Worm (Caenorhabditis elegans) whole organism, L2 larva: Measurements from ENCODE around the gene K03A11.4.

ENCODE experiments used
- F13H6.1 ChIP-seq: sonication (generic microtip); optimal IDR thresholded peaks from 2 replicates; lab custom pipeline; 2016; ENCODE audit warnings: missing genetic modification characterization, missing compliant biosample characterization
- R02D3.7 ChIP-seq: fragments of 150-350 bp; optimal IDR thresholded peaks from 2 replicates; lab custom pipeline; 2014; ENCODE audit warnings: missing biosample characterization, missing genetic modification characterization
- Y55F3AM.14 ChIP-seq: fragments of 200-800 bp; sonication (Bioruptor generic); optimal IDR thresholded peaks from 2 replicates; lab custom pipeline; 2018; ENCODE audit warnings: mild to moderate bottlenecking, missing genetic modification characterization, missing compliant biosample characterization
- ama-1 ChIP-seq: fragments of 150-350 bp; optimal IDR thresholded peaks from 2 replicates; lab custom pipeline; 2018; ENCODE audit warnings: inconsistent platforms
- blmp-1 ChIP-seq: sonication (generic microtip); optimal IDR thresholded peaks from 2 replicates; lab custom pipeline; 2017; ENCODE audit warnings: missing genetic modification characterization, mild to moderate bottlenecking, missing compliant biosample characterization, antibody characterized with exemption, moderate library complexity; ENCODE audit not compliant: insufficient read depth
- ceh-16 ChIP-seq: fragments of 150-350 bp; optimal IDR thresholded peaks from 2 replicates; lab custom pipeline; 2014; ENCODE audit warnings: missing biosample characterization, missing genetic modification characterization
- crh-2 ChIP-seq: sonication (generic microtip); optimal IDR thresholded peaks from 2 replicates; lab custom pipeline; 2017; ENCODE audit warnings: missing biosample characterization, missing genetic modification characterization
- dmd-4 ChIP-seq: sonication (generic microtip); optimal IDR thresholded peaks from 2 replicates; lab custom pipeline; 2017; ENCODE audit warnings: missing biosample characterization, missing genetic modification characterization
- egl-27 ChIP-seq: sonication (generic microtip); optimal IDR thresholded peaks from 3 replicates; lab custom pipeline; 2017; ENCODE audit warnings: missing biosample characterization, missing genetic modification reagents, missing genetic modification characterization
- elt-1 ChIP-seq: fragments of 150-350 bp; optimal IDR thresholded peaks from 2 replicates; lab custom pipeline; 2014; ENCODE audit warnings: missing biosample characterization, missing genetic modification characterization
- elt-3 ChIP-seq: sonication (generic microtip); optimal IDR thresholded peaks from 2 replicates; lab custom pipeline; 2017; ENCODE audit warnings: missing biosample characterization, missing genetic modification characterization
- fos-1 ChIP-seq: fragments of 150-350 bp; optimal IDR thresholded peaks from 2 replicates; lab custom pipeline; 2014; ENCODE audit warnings: missing biosample characterization, missing genetic modification characterization
- gmeb-1 ChIP-seq: fragments of 150-350 bp; optimal IDR thresholded peaks from 2 replicates; lab custom pipeline; 2014; ENCODE audit warnings: missing biosample characterization, missing genetic modification characterization
- lin-11 ChIP-seq: fragments of 150-350 bp; sonication (generic microtip); optimal IDR thresholded peaks from 2 replicates; lab custom pipeline; 2014; ENCODE audit warnings: missing biosample characterization, missing genetic modification characterization, inconsistent platforms, mixed read lengths
- lin-13 ChIP-seq: fragments of 150-350 bp; optimal IDR thresholded peaks from 2 replicates; lab custom pipeline; 2014; ENCODE audit warnings: missing biosample characterization, missing genetic modification reagents, missing genetic modification characterization
- lin-39 ChIP-seq: fragments of 150-350 bp; optimal IDR thresholded peaks from 2 replicates; lab custom pipeline; 2014; ENCODE audit warnings: missing biosample characterization, missing genetic modification reagents, missing genetic modification characterization
- lsy-2 ChIP-seq, 2 experiments: fragments of 150-350 bp in 1 of 2; sonication (generic microtip) in 1 of 2; optimal IDR thresholded peaks; 2 replicates each; lab custom pipeline; 2014 to 2017; ENCODE audit warnings: missing biosample characterization in 2 of 2, missing genetic modification characterization in 2 of 2
- nhr-12 ChIP-seq: fragments of 150-350 bp; optimal IDR thresholded peaks from 2 replicates; lab custom pipeline; 2014; ENCODE audit warnings: missing biosample characterization, missing genetic modification characterization
- nhr-129 ChIP-seq: fragments of 150-350 bp; optimal IDR thresholded peaks from 2 replicates; lab custom pipeline; 2014; ENCODE audit warnings: missing biosample characterization, missing genetic modification characterization
- nhr-21 ChIP-seq: fragments of 150-350 bp; optimal IDR thresholded peaks from 2 replicates; lab custom pipeline; 2014; ENCODE audit warnings: missing biosample characterization, missing genetic modification characterization
- nhr-23 ChIP-seq: fragments of 150-350 bp; optimal IDR thresholded peaks from 2 replicates; lab custom pipeline; 2014; ENCODE audit warnings: missing biosample characterization, missing genetic modification reagents, missing genetic modification characterization
- peb-1 ChIP-seq: fragments of 150-350 bp; optimal IDR thresholded peaks from 2 replicates; lab custom pipeline; 2014; ENCODE audit warnings: missing biosample characterization, missing genetic modification characterization
- sem-4 ChIP-seq: fragments of 150-350 bp; optimal IDR thresholded peaks from 2 replicates; lab custom pipeline; 2014; ENCODE audit warnings: missing biosample characterization, missing genetic modification reagents, missing genetic modification characterization
- sma-9 ChIP-seq, 2 experiments: fragments of 150-350 bp in 1 of 2; sonication (generic microtip) in 1 of 2; optimal IDR thresholded peaks; 2 replicates each; lab custom pipeline; 2014 to 2016; ENCODE audit warnings: missing genetic modification characterization in 2 of 2, mild to moderate bottlenecking in 1 of 2, missing biosample characterization in 1 of 2, missing compliant biosample characterization in 1 of 2, missing genetic modification reagents in 1 of 2, moderate library complexity in 1 of 2
- snpc-4 ChIP-seq: fragments of 150-350 bp; optimal IDR thresholded peaks from 2 replicates; lab custom pipeline; 2014; ENCODE audit warnings: missing biosample characterization, missing genetic modification characterization
- unc-39 ChIP-seq: fragments of 150-350 bp; optimal IDR thresholded peaks from 2 replicates; lab custom pipeline; 2014; ENCODE audit warnings: missing biosample characterization, missing genetic modification characterization
- unc-55 ChIP-seq: fragments of 150-350 bp; sonication (generic microtip); optimal IDR thresholded peaks from 3 replicates; lab custom pipeline; 2014; ENCODE audit warnings: missing biosample characterization, missing genetic modification reagents, missing genetic modification characterization
- zag-1 ChIP-seq: fragments of 150-350 bp; optimal IDR thresholded peaks from 2 replicates; lab custom pipeline; 2014; ENCODE audit warnings: missing biosample characterization, missing genetic modification characterization
- ztf-1 ChIP-seq: fragments of 200-800 bp; sonication (Bioruptor generic); conservative IDR thresholded peaks from 2 replicates; pipeline ENCODE4 v1.3.6; 2022; ENCODE audit warnings: missing genetic modification characterization, missing compliant biosample characterization
- ztf-11 ChIP-seq: sonication (generic microtip); optimal IDR thresholded peaks from 2 replicates; lab custom pipeline; 2017; ENCODE audit warnings: missing biosample characterization, missing genetic modification characterization
- ztf-4 ChIP-seq: fragments of 150-350 bp; optimal IDR thresholded peaks from 2 replicates; lab custom pipeline; 2014; ENCODE audit warnings: missing biosample characterization, missing genetic modification characterization

The K03A11.4 gene

ce11 chrX:13061366-13061765, 16.6 kb upstream of the K03A11.4 start:
- TF ChIP-seq sma-9 (GFP tag; optimal IDR thresholded peaks at IDR 0.05; lab: Kevin White, UChicago) (peak; percentile 3), sma-9 (tag; optimal IDR thresholded peaks at IDR 0.05; lab: Kevin White, UChicago) (no peak), zag-1 (peak; percentile 13), unc-39 (tag; lab: Kevin White, UChicago) (no peak)
- TF ChIP-seq, all 48 proteins: peak for 2

- TF ChIP-seq ztf-1 (GFP tag; lab: Robert Waterston, UW) (no peak), fos-1 (tag; lab: Kevin White, UChicago) (peak; percentile 58)
Observed at ce11 chrX:13062934-13063585, 14.9 kb upstream of the K03A11.4 start, which contains the start of gene K03A11.5. TSS of gene K03A11.5 (plus strand) at chrX:13063535.

ce11 chrX:13071120-13071519, 6.9 kb upstream of the K03A11.4 start, which contains the start of gene cpx-2:
TSS of gene cpx-2 (minus strand) at chrX:13071220.
- no peak for TF ChIP-seq elt-3 (tag; lab: Kevin White, UChicago)
- no peak for TF ChIP-seq sem-4
- no peak for TF ChIP-seq ztf-1 (GFP tag; lab: Robert Waterston, UW)
- no peak for TF ChIP-seq ztf-4
- TF ChIP-seq F13H6.1 (tag; lab: Kevin White, UChicago) = no peak
- TF ChIP-seq ztf-11 (tag; lab: Kevin White, UChicago) = no peak
- no peak for TF ChIP-seq blmp-1
- no peak for TF ChIP-seq peb-1 (tag; lab: Kevin White, UChicago)
- no peak for TF ChIP-seq lin-39 (tag; lab: Kevin White, UChicago)

ce11 chrX:13074373-13074772, 3.6 kb upstream of the K03A11.4 start, which contains the start of gene ceh-28:
TSS of gene ceh-28 (plus strand) at chrX:13074673.
- TF ChIP-seq F13H6.1 (tag; lab: Kevin White, UChicago) (no peak), gmeb-1 (tag; lab: Kevin White, UChicago) (no peak), lin-13 (GFP tag; lab: Kevin White, UChicago) (no peak), nhr-23 (tag; lab: Kevin White, UChicago) (no peak), lin-39 (tag; lab: Kevin White, UChicago) (no peak), ama-1 (lab: Kevin White, UChicago) (no peak), blmp-1 (no peak), ztf-4 (no peak), snpc-4 (no peak)

ce11 chrX:13082326-13082725, 4.4 kb downstream of the K03A11.4 start, which contains the start of gene str-10:
TSS of gene str-10 (plus strand) at chrX:13082626.
- TF ChIP-seq elt-1 (tag; lab: Kevin White, UChicago) = no peak
- TF ChIP-seq egl-27 (tag; lab: Kevin White, UChicago) = no peak
- TF ChIP-seq dmd-4 (tag; lab: Kevin White, UChicago) = no peak
- no peak for TF ChIP-seq unc-39 (tag; lab: Kevin White, UChicago)
- TF ChIP-seq nhr-21 (tag; lab: Kevin White, UChicago) = no peak
- TF ChIP-seq nhr-12 = no peak
- no peak for TF ChIP-seq ceh-16 (tag; lab: Kevin White, UChicago)
- TF ChIP-seq lin-13 (GFP tag; lab: Kevin White, UChicago) = no peak
- no peak for TF ChIP-seq crh-2
- no peak for TF ChIP-seq sma-9 (GFP tag; optimal IDR thresholded peaks at IDR 0.05; lab: Kevin White, UChicago)
- TF ChIP-seq sma-9 (tag; optimal IDR thresholded peaks at IDR 0.05; lab: Kevin White, UChicago) = no peak
- TF ChIP-seq ztf-4 = no peak
- TF ChIP-seq Y55F3AM.14 (GFP tag; lab: Kevin White, UChicago) = no peak
- no peak for TF ChIP-seq fos-1 (tag; lab: Kevin White, UChicago)
- no peak for TF ChIP-seq unc-55 (GFP tag; lab: Kevin White, UChicago)
- TF ChIP-seq ztf-1 (GFP tag; lab: Robert Waterston, UW) = no peak

- no peak for TF ChIP-seq F13H6.1 (tag; lab: Kevin White, UChicago)
- TF ChIP-seq R02D3.7 (tag; lab: Kevin White, UChicago) = no peak
- no peak for TF ChIP-seq lsy-2 (tag; optimal IDR thresholded peaks at IDR 0.05; lab: Kevin White, UChicago)
- no peak for TF ChIP-seq lin-13 (GFP tag; lab: Kevin White, UChicago)
- no peak for TF ChIP-seq elt-1 (tag; lab: Kevin White, UChicago)
- TF ChIP-seq lin-11 (tag; lab: Kevin White, UChicago) = no peak
- TF ChIP-seq unc-55 (GFP tag; lab: Kevin White, UChicago) = no peak
- no peak for TF ChIP-seq dmd-4 (tag; lab: Kevin White, UChicago)
- TF ChIP-seq fos-1 (tag; lab: Kevin White, UChicago) = no peak
- no peak for TF ChIP-seq nhr-12
- no peak for TF ChIP-seq gmeb-1 (tag; lab: Kevin White, UChicago)
- TF ChIP-seq ceh-16 (tag; lab: Kevin White, UChicago) = no peak
- TF ChIP-seq nhr-23 (tag; lab: Kevin White, UChicago) = no peak
- TF ChIP-seq zag-1 = no peak
- no peak for TF ChIP-seq unc-39 (tag; lab: Kevin White, UChicago)
- no peak for TF ChIP-seq nhr-129 (tag; lab: Kevin White, UChicago)
Observed at ce11 chrX:13084273-13084672, 6.3 kb downstream of the K03A11.4 start, which contains the start of gene R03G8.1. TSS of gene R03G8.1 (plus strand) at chrX:13084573.
